Worm (Caenorhabditis elegans) whole organism, early embryonic: ENCODE data around the gene srx-17.

Experiments
- ama-1 ChIP-seq: fragments of 150-350 bp; optimal IDR thresholded peaks from 2 replicates; lab custom pipeline; 2014
- ceh-36 ChIP-seq: sonication (generic microtip); optimal IDR thresholded peaks from 2 replicates; lab custom pipeline; 2016; ENCODE audit warnings: missing genetic modification characterization, inconsistent platforms, missing compliant biosample characterization
- flt-1 ChIP-seq: fragments of 200-800 bp; sonication (Bioruptor generic); IDR thresholded peaks from 2 replicates; pipeline ENCODE4 v1.3.6; 2022; ENCODE audit warnings: missing genetic modification characterization, missing compliant biosample characterization

DNA sequence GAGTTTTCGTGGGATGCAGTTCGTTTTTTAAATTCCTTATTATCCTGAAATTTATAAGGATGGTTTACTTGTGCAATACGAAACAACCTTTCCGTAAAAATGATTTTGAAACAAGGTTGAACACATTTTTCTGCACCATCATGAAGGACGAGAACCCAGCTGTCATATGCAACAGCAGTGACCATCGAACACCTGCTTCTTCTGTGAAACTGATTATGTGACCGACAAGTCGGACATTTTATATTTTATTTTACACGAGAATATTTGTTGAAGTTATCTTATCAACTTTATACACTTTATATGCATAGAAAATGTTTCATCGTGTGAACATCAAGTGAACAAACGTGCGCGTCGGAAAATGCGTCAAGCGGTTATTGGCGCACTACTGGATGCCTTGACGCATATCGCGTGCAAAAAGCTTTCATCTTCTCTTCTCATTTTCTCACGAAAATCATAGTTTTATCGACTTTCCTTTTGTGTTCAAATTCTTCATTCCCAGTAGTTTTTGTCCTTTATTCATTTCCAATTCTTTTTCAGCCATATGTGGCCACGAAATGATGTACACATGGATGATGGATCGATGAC, 22.1 kb upstream of the srx-17 start, which contains the start of gene sel-10:
- no peak for TF ChIP-seq ceh-36 (tag; lab: Kevin White, UChicago)
- TF ChIP-seq flt-1 (GFP tag; lab: Robert Waterston, UW): no peak
- TF ChIP-seq ama-1 (lab: Kevin White, UChicago): no peak
